Fruit fly (Drosophila melanogaster) whole organism, wandering third instar larva: ENCODE data around the gene CG33777.

Experiments
- dl ChIP-seq, 2 experiments: fragments of 175-275, 200-275 bp in 1 of 2; fragments of 200-275 bp in 1 of 2; sonication (Bioruptor generic); optimal IDR thresholded peaks; lab custom pipeline; 2018; ENCODE audit warnings: mild to moderate bottlenecking in 2 of 2, missing biosample characterization in 2 of 2, missing genetic modification characterization in 2 of 2, moderate library complexity in 2 of 2; ENCODE audit not compliant: partially characterized antibody in 2 of 2, insufficient read depth in 1 of 2
- pan ChIP-seq: fragments of >200 bp; optimal IDR thresholded peaks from 2 replicates; lab custom pipeline; 2017
- psq ChIP-seq: fragments of 200-800 bp; sonication (Bioruptor generic); optimal IDR thresholded peaks from 3 replicates; lab custom pipeline; 2017; ENCODE audit warnings: missing biosample characterization, mild to moderate bottlenecking, missing genetic modification characterization, moderate library complexity
- rgr ChIP-seq: fragments of 200-800 bp; sonication (Bioruptor generic); optimal IDR thresholded peaks from 3 replicates; lab custom pipeline; 2016; ENCODE audit warnings: missing biosample characterization, mild to moderate bottlenecking, missing genetic modification characterization

DNA sequence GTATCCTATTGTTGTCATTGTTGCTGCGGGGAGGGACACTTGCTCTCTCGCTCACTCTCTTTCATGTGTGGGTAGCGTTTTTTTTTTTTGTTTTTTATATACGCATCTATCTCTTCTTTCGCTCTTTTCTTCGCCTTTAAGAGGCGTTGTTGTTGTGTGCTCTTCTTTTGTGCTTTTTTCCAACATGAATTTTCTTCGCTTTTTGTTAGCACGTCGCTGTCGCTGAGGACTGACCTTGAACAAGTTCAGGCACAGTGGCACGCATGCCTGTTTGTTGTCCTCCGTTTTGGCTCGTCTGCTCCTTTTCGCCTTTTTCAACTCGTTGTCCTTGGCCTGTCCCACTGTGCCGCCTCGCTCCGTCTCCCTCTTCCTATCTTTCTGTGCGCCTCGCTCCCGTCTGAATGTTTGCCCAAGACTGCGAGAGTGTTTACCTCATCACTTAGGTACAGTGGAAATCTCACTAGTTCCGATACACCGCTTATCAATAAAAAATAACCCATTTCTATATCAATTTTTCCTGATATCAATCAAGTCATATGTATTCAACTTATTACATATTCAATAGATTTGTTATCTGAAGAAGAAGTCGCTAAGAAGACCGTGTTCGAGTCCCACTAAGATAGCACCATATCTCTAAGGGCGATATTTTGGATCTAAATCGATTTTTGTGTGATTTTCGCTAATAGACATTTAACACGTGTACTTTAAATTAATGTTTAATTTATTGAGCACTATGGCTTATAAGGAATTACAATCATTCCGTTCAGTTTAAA is 11.8 kb downstream of the CG33777 start:
- peak; percentile 67 for TF ChIP-seq psq (GFP tag; lab: Kevin White, UChicago)
- no peak for TF ChIP-seq pan (lab: Kevin White, UChicago)
- no peak for TF ChIP-seq dl (GFP tag; optimal IDR thresholded peaks at IDR 0.05; lab: Kevin White, UChicago; ENCODE audit: insufficient read depth in 1 of 2, partially characterized antibody in 2 of 2)
- peak; percentile 77 for TF ChIP-seq rgr
